Fruit fly (Drosophila melanogaster): ENCODE results near the gene Hers.

Hers gene

dm6 chrX:19865389-19866144, 379 bp upstream of the Hers start, which contains the start of gene THADA (continued):
- TF ChIP-seq ken (GFP tag; IDR thresholded peaks at IDR 0.05) (0 out of 3 replicates have a peak, but pooled peaks have one; percentile 16), CG8281 (tag; optimal IDR thresholded peaks at IDR 0.05) (no peak), ewg (GFP tag; optimal IDR thresholded peaks at IDR 0.05) (peak; percentile 17), phol (tag; optimal IDR thresholded peaks at IDR 0.05) (peak; percentile 37), CG13775 (GFP tag; optimal IDR thresholded peaks at IDR 0.05) (peak; percentile 64), Lhr (GFP tag; optimal IDR thresholded peaks at IDR 0.05) (peak; percentile 95), HLHmδ (GFP tag; optimal IDR thresholded peaks at IDR 0.05) (no peak), Usf (GFP tag; optimal IDR thresholded peaks at IDR 0.05) (no peak), zen (tag; optimal IDR thresholded peaks at IDR 0.05) (peak; percentile 1), gro (GFP tag; optimal IDR thresholded peaks at IDR 0.05) (peak; percentile 76), Atf6 (GFP tag; IDR thresholded peaks at IDR 0.05) (peak; percentile 18; the same call in 1 of the 2 replicates), CG12219 (GFP tag; optimal IDR thresholded peaks at IDR 0.05) (no peak), Sox100B (GFP tag; optimal IDR thresholded peaks at IDR 0.05) (no peak), CTCF (GFP tag; optimal IDR thresholded peaks at IDR 0.05) (peak; percentile 76), tin (GFP tag; optimal IDR thresholded peaks at IDR 0.05) (peak; percentile 38), Xbp1 (GFP tag; optimal IDR thresholded peaks at IDR 0.05) (peak; percentile 49), CG10543 (GFP tag; optimal IDR thresholded peaks at IDR 0.05) (peak; percentile 53), tll (GFP tag; optimal IDR thresholded peaks at IDR 0.05) (no peak), Mad (GFP tag; optimal IDR thresholded peaks at IDR 0.05) (peak; percentile 29), shn (GFP tag; optimal IDR thresholded peaks at IDR 0.05) (no peak), pan (optimal IDR thresholded peaks at IDR 0.05) (no peak), pan (GFP tag; optimal IDR thresholded peaks at IDR 0.05 in 1 of 2, IDR thresholded peaks at IDR 0.05 in 1 of 2) (peak in 1 of 2 experiments; percentile 15), sens (GFP tag) (peak; percentile 85), Optix (GFP tag; IDR thresholded peaks at IDR 0.05) (no peak), ash1 (GFP tag; optimal IDR thresholded peaks at IDR 0.05) (no peak), Blimp-1 (GFP tag; optimal IDR thresholded peaks at IDR 0.05) (no peak), Hmr (GFP tag; optimal IDR thresholded peaks at IDR 0.05) (peak; percentile 69), CG7372 (GFP tag; IDR thresholded peaks at IDR 0.05) (no peak), CG10431 (GFP tag; optimal IDR thresholded peaks at IDR 0.05) (no peak), Ptx1 (GFP tag; IDR thresholded peaks at IDR 0.05) (peak; percentile 34), CG34376 (GFP tag; optimal IDR thresholded peaks at IDR 0.05) (no peak), CG12942 (GFP tag; optimal IDR thresholded peaks at IDR 0.05) (no peak), Dp (GFP tag; optimal IDR thresholded peaks at IDR 0.05) (peak; percentile 60), CG34422 (GFP tag; IDR thresholded peaks at IDR 0.05) (no peak), Ets65A (GFP tag) (no peak), Neu2 (GFP tag; optimal IDR thresholded peaks at IDR 0.05; ENCODE audit: borderline replicate concordance) (no peak), CG8924 (tag; optimal IDR thresholded peaks at IDR 0.05) (peak; percentile 10), Asciz (GFP tag; optimal IDR thresholded peaks at IDR 0.05) (no peak), ara (GFP tag; IDR thresholded peaks at IDR 0.05) (no peak), Ets97D (GFP tag; optimal IDR thresholded peaks at IDR 0.05) (peak; percentile 90), CG4328 (GFP tag; optimal IDR thresholded peaks at IDR 0.05) (no peak), kay (GFP tag; optimal IDR thresholded peaks at IDR 0.05) (peak; percentile 14), E2f1 (GFP tag; IDR thresholded peaks at IDR 0.05) (no peak), lbe (GFP tag; optimal IDR thresholded peaks at IDR 0.05) (no peak), CG9609 (GFP tag; optimal IDR thresholded peaks at IDR 0.05) (peak; percentile 29), Bdp1 (GFP tag; optimal IDR thresholded peaks at IDR 0.05) (no peak), ato (GFP tag; IDR thresholded peaks at IDR 0.05; ENCODE audit: partially characterized antibody) (no peak; the same call in 1 of the 2 replicates), lilli (GFP tag; optimal IDR thresholded peaks at IDR 0.05) (peak; percentile 74), grn (GFP tag; optimal IDR thresholded peaks at IDR 0.05) (peak; percentile 6), CG18619 (GFP tag; optimal IDR thresholded peaks at IDR 0.05) (no peak)
